Fruit fly (Drosophila melanogaster) whole organism, pupa: ENCODE results near the gene Trl.

ENCODE experiments used
- CG10348 ChIP-seq: fragments of 200-800 bp; sonication (Bioruptor generic); IDR thresholded peaks from 2 replicates; pipeline ENCODE4 v1.3.6; 2022; ENCODE audit warnings: missing biosample characterization, missing genetic modification characterization
- CG12605 ChIP-seq: fragments of 200-800 bp; sonication (Bioruptor generic); IDR thresholded peaks from 2 replicates; pipeline ENCODE4 v1.3.6; 2022; ENCODE audit warnings: missing biosample characterization, missing genetic modification characterization
- CG13204 ChIP-seq: fragments of 200-800 bp; sonication (Bioruptor generic); optimal IDR thresholded peaks from 2 replicates; lab custom pipeline; 2018; ENCODE audit warnings: missing biosample characterization, mild to moderate bottlenecking, missing genetic modification characterization, moderate library complexity
- CG14655 ChIP-seq: fragments of 200-800 bp; sonication (Bioruptor generic); optimal IDR thresholded peaks from 3 replicates; lab custom pipeline; 2017; ENCODE audit warnings: mild to moderate bottlenecking, missing biosample characterization, missing genetic modification reagents, missing genetic modification characterization
- CG15710 ChIP-seq: fragments of 200-800 bp; sonication (Bioruptor generic); optimal IDR thresholded peaks from 2 replicates; lab custom pipeline; 2018; ENCODE audit warnings: missing biosample characterization, mild to moderate bottlenecking, missing genetic modification characterization, moderate library complexity
- CG17806 ChIP-seq: fragments of 200-800 bp; sonication (Bioruptor generic); optimal IDR thresholded peaks from 2 replicates; lab custom pipeline; 2018; ENCODE audit warnings: missing biosample characterization, mild to moderate bottlenecking, missing genetic modification characterization, moderate library complexity
- CG32121 ChIP-seq: fragments of 200-800 bp; sonication (Bioruptor generic); IDR thresholded peaks from 2 replicates; pipeline ENCODE4 v1.3.6; 2022; ENCODE audit warnings: missing biosample characterization, missing genetic modification characterization
- CG34367 ChIP-seq: fragments of 200-800 bp; sonication (Bioruptor generic); optimal IDR thresholded peaks from 2 replicates; lab custom pipeline; 2018; ENCODE audit warnings: missing biosample characterization, mild to moderate bottlenecking, missing genetic modification characterization
- CG4496 ChIP-seq: fragments of 200-800 bp; sonication (Bioruptor generic); IDR thresholded peaks from 3 replicates; pipeline ENCODE4 v1.3.6; 2022; ENCODE audit warnings: missing biosample characterization, missing genetic modification characterization
- CG8159 ChIP-seq: fragments of 200-800 bp; sonication (Bioruptor generic); optimal IDR thresholded peaks from 3 replicates; lab custom pipeline; 2018; ENCODE audit warnings: missing biosample characterization, mild to moderate bottlenecking, missing genetic modification characterization, moderate library complexity
- CG8301 ChIP-seq: fragments of 200-800 bp; sonication (Bioruptor generic); optimal IDR thresholded peaks from 2 replicates; lab custom pipeline; 2018; ENCODE audit warnings: missing biosample characterization, mild to moderate bottlenecking, missing genetic modification characterization
- CG9948 ChIP-seq: fragments of 200-800 bp; sonication (Bioruptor generic); optimal IDR thresholded peaks from 2 replicates; lab custom pipeline; 2018; ENCODE audit warnings: missing biosample characterization, mild to moderate bottlenecking, missing genetic modification characterization, moderate library complexity
- D1 ChIP-seq: fragments of 200-800 bp; sonication (Bioruptor generic); optimal IDR thresholded peaks from 2 replicates; lab custom pipeline; 2018; ENCODE audit warnings: missing biosample characterization, mild to moderate bottlenecking, missing genetic modification characterization, moderate library complexity
- EcR ChIP-seq: fragments of 200-800 bp; sonication (Bioruptor generic); optimal IDR thresholded peaks from 3 replicates; lab custom pipeline; 2019; ENCODE audit warnings: missing biosample characterization, missing genetic modification characterization, mild to moderate bottlenecking, moderate library complexity, missing genetic modification reagents
- Ets98B ChIP-seq: fragments of 200-800 bp; sonication (Bioruptor generic); IDR thresholded peaks from 2 replicates; pipeline ENCODE4 v1.3.6; 2022; ENCODE audit warnings: missing biosample characterization, missing genetic modification characterization
- Pif1A ChIP-seq: fragments of 200-800 bp; sonication (Bioruptor generic); optimal IDR thresholded peaks from 3 replicates; lab custom pipeline; 2016; ENCODE audit warnings: missing biosample characterization, missing genetic modification characterization
- Pif1B ChIP-seq: fragments of 200-800 bp; sonication (Bioruptor generic); optimal IDR thresholded peaks from 3 replicates; lab custom pipeline; 2016; ENCODE audit warnings: missing biosample characterization, missing genetic modification characterization
- Snoo ChIP-seq: fragments of 200-800 bp; sonication (Bioruptor generic); optimal IDR thresholded peaks from 3 replicates; lab custom pipeline; 2017; ENCODE audit warnings: missing biosample characterization, mild to moderate bottlenecking, missing genetic modification characterization, inconsistent platforms
- fd96Ca ChIP-seq: fragments of 200-800 bp; sonication (Bioruptor generic); IDR thresholded peaks from 3 replicates; pipeline ENCODE4 v1.3.6; 2022; ENCODE audit warnings: missing biosample characterization, missing genetic modification characterization
- gl ChIP-seq: fragments of 200-800 bp; sonication (Bioruptor generic); optimal IDR thresholded peaks from 2 replicates; lab custom pipeline; 2018; ENCODE audit warnings: missing biosample characterization, mild to moderate bottlenecking, missing genetic modification characterization
- rn ChIP-seq: fragments of 200-800 bp; sonication (Bioruptor generic); IDR thresholded peaks from 2 replicates; pipeline ENCODE4 v1.3.6; 2022; ENCODE audit warnings: missing biosample characterization, missing genetic modification characterization

The Trl gene

dm6 chr3L:14761837-14762785 lies 1.3 kb upstream of the Trl start, which contains the start of the genes Tsen34 and Mgat4a:
Gene Tsen34 (minus strand): TSS chr3L:14761844.
Gene Mgat4a (plus strand): TSS chr3L:14762028.
- TF ChIP-seq gl (peak; percentile 38), CG34367 (no peak), Pif1A (GFP tag; lab: Kevin White, UChicago) (no peak), rn (GFP tag; lab: Robert Waterston, UW) (no peak), Ets98B (GFP tag; lab: Robert Waterston, UW) (peak; percentile 26), D1 (tag; lab: Kevin White, UChicago) (no peak), CG12605 (GFP tag; lab: Robert Waterston, UW) (0 out of 2 replicates have a peak, but pooled peaks have one; percentile 43), fd96Ca (no peak), Snoo (tag; lab: Kevin White, UChicago) (no peak), CG14655 (GFP tag; lab: Kevin White, UChicago) (no peak), EcR (GFP tag; lab: Kevin White, UChicago) (peak; percentile 74), CG17806 (tag; lab: Kevin White, UChicago) (peak; percentile 5)

dm6 chr3L:14759984-14760626 lies 744 bp downstream of the Trl start:
- no peak for TF ChIP-seq Pif1B (GFP tag; lab: Kevin White, UChicago)
- no peak for TF ChIP-seq CG14655 (GFP tag; lab: Kevin White, UChicago)
- no peak for TF ChIP-seq D1 (tag; lab: Kevin White, UChicago)
- TF ChIP-seq CG15710, result peak; percentile 6
- no peak; the same call in 1 of the 3 replicates for TF ChIP-seq fd96Ca
- peak; percentile 27 for TF ChIP-seq CG8159
- peak; percentile 57 for TF ChIP-seq CG32121 (GFP tag; lab: Robert Waterston, UW)
- no peak for TF ChIP-seq CG10348
- TF ChIP-seq CG12605 (GFP tag; lab: Robert Waterston, UW), result 0 out of 2 replicates have a peak, but pooled peaks have one; percentile 47
- peak; percentile 24 for TF ChIP-seq Pif1A (GFP tag; lab: Kevin White, UChicago)
- no peak for TF ChIP-seq CG34367
- TF ChIP-seq Ets98B (GFP tag; lab: Robert Waterston, UW), result peak; percentile 60
- TF ChIP-seq gl, result no peak
- TF ChIP-seq EcR (GFP tag; lab: Kevin White, UChicago), result no peak
- TF ChIP-seq CG9948 (tag; lab: Kevin White, UChicago), result peak; percentile 20
- no peak for TF ChIP-seq rn (GFP tag; lab: Robert Waterston, UW)
- TF ChIP-seq CG8301 (tag; lab: Kevin White, UChicago), result peak; percentile 69
- TF ChIP-seq CG17806 (tag; lab: Kevin White, UChicago), result peak; percentile 5
- TF ChIP-seq CG4496 (GFP tag; lab: Robert Waterston, UW), result peak; percentile 77; the same call in 1 of the 3 replicates
- peak; percentile 7 for TF ChIP-seq Snoo (tag; lab: Kevin White, UChicago)
- TF ChIP-seq CG13204 (GFP tag; lab: Kevin White, UChicago), result peak; percentile 78

- TF ChIP-seq CG8159 (peak; percentile 100), CG34367 (peak; percentile 100), CG4496 (GFP tag; lab: Robert Waterston, UW) (peak; percentile 100), D1 (tag; lab: Kevin White, UChicago) (peak; percentile 99), CG13204 (GFP tag; lab: Kevin White, UChicago) (peak; percentile 99), CG17806 (tag; lab: Kevin White, UChicago) (peak; percentile 100), CG32121 (GFP tag; lab: Robert Waterston, UW) (peak; percentile 100), CG9948 (tag; lab: Kevin White, UChicago) (peak; percentile 100), Ets98B (GFP tag; lab: Robert Waterston, UW) (peak; percentile 100), CG10348 (peak; percentile 100), CG14655 (GFP tag; lab: Kevin White, UChicago) (peak; percentile 100), CG8301 (tag; lab: Kevin White, UChicago) (peak; percentile 100), Snoo (tag; lab: Kevin White, UChicago) (peak; percentile 100), gl (peak; percentile 98), EcR (GFP tag; lab: Kevin White, UChicago) (peak; percentile 52), Pif1A (GFP tag; lab: Kevin White, UChicago) (peak; percentile 99), rn (GFP tag; lab: Robert Waterston, UW) (peak; percentile 99), fd96Ca (peak; percentile 99), CG12605 (GFP tag; lab: Robert Waterston, UW) (peak; percentile 99), Pif1B (GFP tag; lab: Kevin White, UChicago) (peak; percentile 99), CG15710 (peak; percentile 100)
- TF ChIP-seq, all 21 proteins: peak for 21
Observed at dm6 chr3L:14759097-14759795, 1.6 kb downstream of the Trl start.

- TF ChIP-seq gl (no peak), rn (GFP tag; lab: Robert Waterston, UW) (no peak), CG10348 (no peak), CG4496 (GFP tag; lab: Robert Waterston, UW) (no peak), CG9948 (tag; lab: Kevin White, UChicago) (no peak), Pif1B (GFP tag; lab: Kevin White, UChicago) (no peak), CG15710 (no peak), EcR (GFP tag; lab: Kevin White, UChicago) (no peak), CG14655 (GFP tag; lab: Kevin White, UChicago) (no peak), CG34367 (no peak), CG8159 (no peak), Snoo (tag; lab: Kevin White, UChicago) (no peak), CG12605 (GFP tag; lab: Robert Waterston, UW) (no peak), D1 (tag; lab: Kevin White, UChicago) (no peak)
Observed at dm6 chr3L:14758730-14759096, 2.1 kb downstream of the Trl start.
